Worm (Caenorhabditis elegans) whole organism, L3 larva: ENCODE data around the gene mbf-1.

Experiments
- R02D3.7 ChIP-seq: fragments of 150-350 bp; optimal IDR thresholded peaks from 2 replicates; lab custom pipeline; 2014; ENCODE audit warnings: missing biosample characterization, missing genetic modification characterization
- ZK546.5 ChIP-seq: sonication (generic microtip); optimal IDR thresholded peaks from 2 replicates; lab custom pipeline; 2017; ENCODE audit warnings: missing biosample characterization, missing genetic modification characterization
- aly-2 ChIP-seq: fragments of 150-350 bp; optimal IDR thresholded peaks from 2 replicates; lab custom pipeline; 2014; ENCODE audit warnings: missing biosample characterization, missing genetic modification characterization
- ceh-16 ChIP-seq: sonication (generic microtip); optimal IDR thresholded peaks from 2 replicates; lab custom pipeline; 2017; ENCODE audit warnings: missing biosample characterization, missing genetic modification characterization
- ceh-28 ChIP-seq: fragments of 150-350 bp; optimal IDR thresholded peaks from 2 replicates; lab custom pipeline; 2014; ENCODE audit warnings: missing biosample characterization, missing genetic modification reagents, missing genetic modification characterization
- ceh-82 ChIP-seq: fragments of 150-350 bp; optimal IDR thresholded peaks from 2 replicates; lab custom pipeline; 2014; ENCODE audit warnings: missing biosample characterization, missing genetic modification characterization
- ceh-9 ChIP-seq: sonication (generic microtip); optimal IDR thresholded peaks from 2 replicates; lab custom pipeline; 2018; ENCODE audit warnings: missing biosample characterization, missing genetic modification characterization
- egl-27 ChIP-seq: sonication (generic microtip); optimal IDR thresholded peaks from 4 replicates; lab custom pipeline; 2017; ENCODE audit warnings: missing biosample characterization, missing genetic modification reagents, missing genetic modification characterization
- egl-5 ChIP-seq: fragments of 150-350 bp; optimal IDR thresholded peaks from 2 replicates; lab custom pipeline; 2017; ENCODE audit warnings: missing biosample characterization, missing genetic modification reagents, missing genetic modification characterization, inconsistent platforms
- elt-1 ChIP-seq: fragments of 150-350 bp; optimal IDR thresholded peaks from 2 replicates; lab custom pipeline; 2014; ENCODE audit warnings: missing biosample characterization, missing genetic modification characterization
- elt-2 ChIP-seq: sonication (generic microtip); optimal IDR thresholded peaks from 2 replicates; lab custom pipeline; 2016; ENCODE audit warnings: missing genetic modification reagents, mild to moderate bottlenecking, missing genetic modification characterization, missing compliant biosample characterization
- elt-3 ChIP-seq, 3 experiments: fragments of 150-350 bp in 1 of 3; sonication (generic microtip) in 2 of 3; optimal IDR thresholded peaks; 2 replicates in 2 of 3; 4 replicates in 1 of 3; lab custom pipeline; 2014 to 2017; ENCODE audit warnings: missing biosample characterization in 3 of 3, missing genetic modification characterization in 3 of 3
- eor-1 ChIP-seq, 2 experiments: fragments of 150-350 bp; optimal IDR thresholded peaks; 2 replicates each; lab custom pipeline; 2014 to 2018; ENCODE audit warnings: missing biosample characterization in 2 of 2, missing genetic modification characterization in 2 of 2
- fkh-10 ChIP-seq: sonication (generic microtip); optimal IDR thresholded peaks from 2 replicates; lab custom pipeline; 2017; ENCODE audit warnings: missing biosample characterization, missing genetic modification reagents, missing genetic modification characterization
- fkh-2 ChIP-seq: fragments of 150-350 bp; optimal IDR thresholded peaks from 2 replicates; lab custom pipeline; 2014; ENCODE audit warnings: missing biosample characterization, missing genetic modification reagents, missing genetic modification characterization
- fos-1 ChIP-seq: fragments of 150-350 bp; optimal IDR thresholded peaks from 2 replicates; lab custom pipeline; 2014; ENCODE audit warnings: missing biosample characterization, missing genetic modification characterization
- hmg-11 ChIP-seq: sonication (generic microtip); optimal IDR thresholded peaks from 2 replicates; lab custom pipeline; 2016; ENCODE audit warnings: missing genetic modification characterization, missing compliant biosample characterization
- jun-1 ChIP-seq: fragments of 150-350 bp; optimal IDR thresholded peaks from 2 replicates; lab custom pipeline; 2014; ENCODE audit warnings: missing biosample characterization, missing genetic modification reagents, missing genetic modification characterization
- lin-15B ChIP-seq: fragments of 150-350 bp; optimal IDR thresholded peaks from 2 replicates; lab custom pipeline; 2014; ENCODE audit warnings: missing biosample characterization, missing genetic modification characterization
- lin-39 ChIP-seq: fragments of 150-350 bp; optimal IDR thresholded peaks from 2 replicates; lab custom pipeline; 2018; ENCODE audit warnings: missing biosample characterization, missing genetic modification reagents, missing genetic modification characterization
- lsy-12 ChIP-seq: sonication (generic microtip); optimal IDR thresholded peaks from 2 replicates; lab custom pipeline; 2016; ENCODE audit warnings: mild to moderate bottlenecking, missing genetic modification characterization, missing compliant biosample characterization
- mdl-1 ChIP-seq: fragments of 150-350 bp; optimal IDR thresholded peaks from 2 replicates; lab custom pipeline; 2014; ENCODE audit warnings: missing biosample characterization, missing genetic modification characterization
- mml-1 ChIP-seq: fragments of 150-350 bp; sonication (generic microtip); optimal IDR thresholded peaks from 3 replicates; lab custom pipeline; 2014; ENCODE audit warnings: missing biosample characterization, missing genetic modification characterization
- nfya-1 ChIP-seq: sonication (generic microtip); optimal IDR thresholded peaks from 2 replicates; lab custom pipeline; 2017; ENCODE audit warnings: missing genetic modification characterization, mild to moderate bottlenecking, missing compliant biosample characterization, antibody characterized with exemption, moderate library complexity; ENCODE audit not compliant: insufficient read depth
- nhr-11 ChIP-seq: fragments of 150-350 bp; optimal IDR thresholded peaks from 2 replicates; lab custom pipeline; 2014; ENCODE audit warnings: missing biosample characterization, missing genetic modification characterization
- nhr-12 ChIP-seq: fragments of 150-350 bp; optimal IDR thresholded peaks from 2 replicates; lab custom pipeline; 2014; ENCODE audit warnings: missing biosample characterization, missing genetic modification characterization
- nhr-23 ChIP-seq: fragments of 150-350 bp; optimal IDR thresholded peaks from 2 replicates; lab custom pipeline; 2014; ENCODE audit warnings: missing biosample characterization, missing genetic modification reagents, missing genetic modification characterization
- nhr-237 ChIP-seq: fragments of 150-350 bp; optimal IDR thresholded peaks from 2 replicates; lab custom pipeline; 2014; ENCODE audit warnings: missing biosample characterization, missing genetic modification characterization
- nhr-25 ChIP-seq: sonication (generic microtip); optimal IDR thresholded peaks from 2 replicates; lab custom pipeline; 2017; ENCODE audit warnings: missing biosample characterization, missing genetic modification characterization
- nhr-28 ChIP-seq: fragments of 150-350 bp; optimal IDR thresholded peaks from 2 replicates; lab custom pipeline; 2014; ENCODE audit warnings: missing biosample characterization, missing genetic modification characterization
- nhr-43 ChIP-seq: sonication (generic microtip); optimal IDR thresholded peaks from 2 replicates; lab custom pipeline; 2016; ENCODE audit warnings: mild to moderate bottlenecking, missing genetic modification characterization, missing compliant biosample characterization; ENCODE audit not compliant: poor library complexity, severe bottlenecking
- nhr-67 ChIP-seq: fragments of 150-350 bp; optimal IDR thresholded peaks from 2 replicates; lab custom pipeline; 2014; ENCODE audit warnings: missing biosample characterization, missing genetic modification characterization
- nhr-76 ChIP-seq: fragments of 150-350 bp; sonication (generic microtip); optimal IDR thresholded peaks from 5 replicates; lab custom pipeline; 2014; ENCODE audit warnings: missing biosample characterization, missing genetic modification characterization
- nhr-77 ChIP-seq: fragments of 150-350 bp; optimal IDR thresholded peaks from 2 replicates; lab custom pipeline; 2014; ENCODE audit warnings: missing biosample characterization, missing genetic modification characterization
- pha-4 ChIP-seq: fragments of 150-350 bp; optimal IDR thresholded peaks from 2 replicates; lab custom pipeline; 2014; ENCODE audit warnings: missing biosample characterization, missing genetic modification reagents, missing genetic modification characterization
- pqm-1 ChIP-seq: fragments of 150-350 bp; optimal IDR thresholded peaks from 2 replicates; lab custom pipeline; 2017; ENCODE audit warnings: missing biosample characterization, missing genetic modification characterization, inconsistent platforms
- sea-2 ChIP-seq: fragments of 150-350 bp; sonication (generic microtip); optimal IDR thresholded peaks from 4 replicates; lab custom pipeline; 2014; ENCODE audit warnings: missing biosample characterization, missing genetic modification reagents, missing genetic modification characterization
- skn-1 ChIP-seq: fragments of 150-350 bp; optimal IDR thresholded peaks from 2 replicates; lab custom pipeline; 2014; ENCODE audit warnings: missing biosample characterization, missing genetic modification characterization
- snpc-4 ChIP-seq: fragments of 150-350 bp; optimal IDR thresholded peaks from 2 replicates; lab custom pipeline; 2014; ENCODE audit warnings: missing biosample characterization, missing genetic modification characterization
- tbx-2 ChIP-seq: sonication (generic microtip); optimal IDR thresholded peaks from 2 replicates; lab custom pipeline; 2016; ENCODE audit warnings: mild to moderate bottlenecking, missing genetic modification characterization, missing compliant biosample characterization
- unc-62 ChIP-seq: fragments of 150-350 bp; sonication (generic microtip); optimal IDR thresholded peaks from 4 replicates; lab custom pipeline; 2014; ENCODE audit warnings: missing biosample characterization, missing genetic modification reagents, missing genetic modification characterization
- zag-1 ChIP-seq: fragments of 150-350 bp; optimal IDR thresholded peaks from 2 replicates; lab custom pipeline; 2014; ENCODE audit warnings: missing biosample characterization, missing genetic modification characterization
- ztf-4 ChIP-seq: fragments of 150-350 bp; optimal IDR thresholded peaks from 2 replicates; lab custom pipeline; 2014; ENCODE audit warnings: missing biosample characterization, missing genetic modification characterization

The mbf-1 gene

ce11 chrIV:11493899-11494298 lies 13.7 kb upstream of the mbf-1 start (continued):
- TF ChIP-seq jun-1 (tag; lab: Kevin White, UChicago) (no peak), mml-1 (tag; lab: Kevin White, UChicago) (no peak), aly-2 (no peak)
- TF ChIP-seq, all 47 proteins: peak for 4

- TF ChIP-seq unc-62 (GFP tag; lab: Kevin White, UChicago) (no peak), pqm-1 (no peak), ztf-4 (tag; lab: Kevin White, UChicago) (no peak), ceh-16 (tag; lab: Kevin White, UChicago) (no peak), ceh-28 (tag; lab: Kevin White, UChicago) (no peak), elt-2 (tag; lab: Kevin White, UChicago) (peak; percentile 6), lsy-12 (no peak), pha-4 (no peak), nhr-12 (tag; lab: Kevin White, UChicago) (no peak)
These were observed 12.2 kb upstream of the mbf-1 start for ce11 chrIV:11492345-11492744.

ce11 chrIV:11491422-11491821 lies 11.3 kb upstream of the mbf-1 start:
- TF ChIP-seq elt-1 (tag; lab: Kevin White, UChicago) (peak; percentile 24), snpc-4 (tag; lab: Kevin White, UChicago) (no peak), R02D3.7 (tag; lab: Kevin White, UChicago) (no peak), nhr-28 (tag; lab: Kevin White, UChicago) (no peak), mml-1 (tag; lab: Kevin White, UChicago) (no peak), ceh-28 (tag; lab: Kevin White, UChicago) (no peak), egl-5 (no peak), nhr-23 (peak; percentile 52), nhr-25 (peak; percentile 57), nhr-77 (tag; lab: Kevin White, UChicago) (no peak), ZK546.5 (no peak), mdl-1 (tag; lab: Kevin White, UChicago) (no peak), ztf-4 (tag; lab: Kevin White, UChicago) (no peak), ceh-9 (tag; lab: Kevin White, UChicago) (no peak), nhr-237 (tag; lab: Kevin White, UChicago) (no peak), egl-27 (tag; lab: Kevin White, UChicago) (no peak), zag-1 (tag; lab: Kevin White, UChicago) (no peak), nhr-11 (tag; lab: Kevin White, UChicago) (no peak), fkh-2 (tag; lab: Kevin White, UChicago) (no peak), pha-4 (no peak), jun-1 (tag; lab: Kevin White, UChicago) (no peak), lsy-12 (peak; percentile 20), hmg-11 (tag; lab: Kevin White, UChicago) (peak; percentile 2), nhr-43 (peak; percentile 71), elt-2 (tag; lab: Kevin White, UChicago) (no peak), ceh-16 (tag; lab: Kevin White, UChicago) (no peak), nfya-1 (tag; lab: Kevin White, UChicago) (peak; percentile 1)
- TF ChIP-seq, all 47 proteins: peak for 7

ce11 chrIV:11489610-11490339 lies 9.6 kb upstream of the mbf-1 start:
- TF ChIP-seq nhr-43 (peak; percentile 54), nhr-25 (peak; percentile 96), jun-1 (tag; lab: Kevin White, UChicago) (no peak), ZK546.5 (no peak), mdl-1 (tag; lab: Kevin White, UChicago) (no peak), lin-15B (tag; lab: Kevin White, UChicago) (no peak), nfya-1 (tag; lab: Kevin White, UChicago) (peak; percentile 32), nhr-67 (tag; lab: Kevin White, UChicago) (no peak), skn-1 (no peak), elt-1 (tag; lab: Kevin White, UChicago) (peak; percentile 44), ceh-28 (tag; lab: Kevin White, UChicago) (no peak), nhr-28 (tag; lab: Kevin White, UChicago) (no peak), egl-27 (tag; lab: Kevin White, UChicago) (no peak), unc-62 (GFP tag; lab: Kevin White, UChicago) (no peak), aly-2 (no peak), ceh-9 (tag; lab: Kevin White, UChicago) (no peak), fkh-10 (GFP tag; lab: Kevin White, UChicago) (no peak), ztf-4 (tag; lab: Kevin White, UChicago) (no peak), fos-1 (tag; lab: Kevin White, UChicago) (no peak), mml-1 (tag; lab: Kevin White, UChicago) (no peak), eor-1 (tag; optimal IDR thresholded peaks at IDR 0.05; lab: Kevin White, UChicago) (no peak), nhr-23 (peak; percentile 54), lsy-12 (no peak), ceh-82 (tag; lab: Kevin White, UChicago) (no peak), lin-39 (no peak), elt-3 (tag; optimal IDR thresholded peaks at IDR 0.05; lab: Kevin White, UChicago) (no peak), nhr-237 (tag; lab: Kevin White, UChicago) (no peak), tbx-2 (tag; lab: Kevin White, UChicago) (peak; percentile 14), snpc-4 (tag; lab: Kevin White, UChicago) (no peak), pha-4 (no peak), nhr-76 (tag; lab: Kevin White, UChicago) (no peak), sea-2 (no peak)
